Worm (Caenorhabditis elegans) whole organism, mixed stage, embryonic: ENCODE results near the gene tmem-258.

ENCODE experiments used
- M03D4.4 ChIP-seq: sonication (generic microtip); optimal IDR thresholded peaks from 2 replicates; lab custom pipeline; 2017; ENCODE audit warnings: mild to moderate bottlenecking, missing genetic modification characterization, missing compliant biosample characterization
- cnd-1 ChIP-seq: fragments of 200-800 bp; sonication (Bioruptor generic); optimal IDR thresholded peaks from 2 replicates; lab custom pipeline; 2018; ENCODE audit warnings: mild to moderate bottlenecking, missing genetic modification characterization, missing compliant biosample characterization
- lin-32 ChIP-seq: fragments of 200-800 bp; sonication (Bioruptor generic); optimal IDR thresholded peaks from 2 replicates; lab custom pipeline; 2018; ENCODE audit warnings: mild to moderate bottlenecking, missing genetic modification characterization, missing compliant biosample characterization
- mep-1 ChIP-seq: fragments of 150-350 bp; optimal IDR thresholded peaks from 2 replicates; lab custom pipeline; 2017; ENCODE audit warnings: missing biosample characterization, missing genetic modification reagents, missing genetic modification characterization, inconsistent platforms
- nhr-12 ChIP-seq: fragments of 150-350 bp; optimal IDR thresholded peaks from 2 replicates; lab custom pipeline; 2014; ENCODE audit warnings: missing biosample characterization, missing genetic modification characterization
- snpc-4 ChIP-seq: fragments of 150-350 bp; optimal IDR thresholded peaks from 2 replicates; lab custom pipeline; 2014; ENCODE audit warnings: missing biosample characterization, missing genetic modification characterization

ce11 chrV:7106499-7107152 is 43.7 kb downstream of the tmem-258 start:
- no peak for TF ChIP-seq mep-1 (tag; lab: Kevin White, UChicago)
- TF ChIP-seq cnd-1 (tag; lab: Kevin White, UChicago): no peak
- TF ChIP-seq lin-32 (GFP tag; lab: Kevin White, UChicago): no peak
- no peak for TF ChIP-seq nhr-12 (tag; lab: Kevin White, UChicago)
- TF ChIP-seq snpc-4: no peak
- no peak for TF ChIP-seq M03D4.4 (tag; lab: Kevin White, UChicago)
